Fruit fly (Drosophila melanogaster): ENCODE data around the gene Psf3.

DNA sequence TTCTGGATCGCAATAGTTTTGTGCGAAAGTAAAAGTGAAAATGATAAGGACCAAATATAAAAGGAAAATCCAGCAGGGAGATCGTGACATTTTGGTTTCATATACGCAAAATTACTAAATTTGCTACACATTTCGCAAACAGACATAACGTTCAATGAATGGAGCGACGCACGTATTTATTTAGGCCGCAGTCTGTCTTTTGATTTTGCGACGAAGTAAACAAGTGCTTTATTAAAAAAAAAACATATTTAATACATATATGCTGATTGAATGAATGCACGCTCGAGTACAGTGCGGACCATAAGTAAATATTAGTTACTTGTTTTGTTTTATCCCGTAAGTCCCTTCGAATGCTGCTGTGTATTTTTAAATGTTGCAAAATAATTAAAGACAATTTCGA is 18.3 kb downstream of the Psf3 start, which contains the start of gene CG32679:
- TF ChIP-seq Lpt (GFP tag; optimal IDR thresholded peaks at IDR 0.05) (no peak), CG32006 (GFP tag; optimal IDR thresholded peaks at IDR 0.05) (no peak), CG9139 (GFP tag; optimal IDR thresholded peaks at IDR 0.05) (no peak)
